Fruit fly (Drosophila melanogaster) whole organism, embryonic: ENCODE measurements around the gene tHMG1.

Experiments
- Ada2b ChIP-seq: fragments of 200-800 bp; sonication (Bioruptor generic); IDR thresholded peaks from 2 replicates; pipeline ENCODE4 v1.3.6; 2022; ENCODE audit warnings: missing biosample characterization, missing genetic modification characterization
- Aef1 ChIP-seq: fragments of 200-800 bp; sonication (Bioruptor generic); IDR thresholded peaks from 3 replicates; pipeline ENCODE4 v1.3.6; 2022; ENCODE audit warnings: missing biosample characterization, missing genetic modification characterization
- Atf-2 ChIP-seq: fragments of 200-800 bp; sonication (Bioruptor generic); optimal IDR thresholded peaks from 2 replicates; lab custom pipeline; 2016; ENCODE audit warnings: missing biosample characterization, missing genetic modification characterization
- Atf3 ChIP-seq: fragments of 200-800 bp; sonication (Bioruptor generic); optimal IDR thresholded peaks from 3 replicates; lab custom pipeline; 2016; ENCODE audit warnings: missing biosample characterization, missing genetic modification characterization
- C15 ChIP-seq: fragments of 200-800 bp; sonication (Bioruptor generic); IDR thresholded peaks from 3 replicates; pipeline ENCODE4 v1.3.6; 2022; ENCODE audit warnings: missing biosample characterization, missing genetic modification characterization
- CG10274 ChIP-seq: fragments of 200-800 bp; sonication (Bioruptor generic); optimal IDR thresholded peaks from 3 replicates; lab custom pipeline; 2017; ENCODE audit warnings: missing biosample characterization, mild to moderate bottlenecking, missing genetic modification characterization
- CG12071 ChIP-seq: fragments of 200-800 bp; sonication (Bioruptor generic); optimal IDR thresholded peaks from 3 replicates; lab custom pipeline; 2018; ENCODE audit warnings: missing biosample characterization, mild to moderate bottlenecking, missing genetic modification characterization
- CG12744 ChIP-seq: fragments of 200-800 bp; sonication (Bioruptor generic); optimal IDR thresholded peaks from 2 replicates; lab custom pipeline; 2016; ENCODE audit warnings: missing biosample characterization, missing genetic modification characterization
- CG14050 ChIP-seq: fragments of 200-800 bp; sonication (Bioruptor generic); IDR thresholded peaks from 3 replicates; pipeline ENCODE4 v1.3.6; 2022; ENCODE audit warnings: missing biosample characterization, missing genetic modification characterization
- CG15601 ChIP-seq: fragments of 200-800 bp; sonication (Bioruptor generic); optimal IDR thresholded peaks from 3 replicates; lab custom pipeline; 2019; ENCODE audit warnings: missing biosample characterization, mild to moderate bottlenecking, missing genetic modification characterization, moderate library complexity
- CG16815 ChIP-seq: fragments of 200-800 bp; sonication (Bioruptor generic); optimal IDR thresholded peaks from 3 replicates; lab custom pipeline; 2017; ENCODE audit warnings: missing biosample characterization, mild to moderate bottlenecking, missing genetic modification characterization
- CG17328 ChIP-seq: fragments of 200-800 bp; sonication (Bioruptor generic); IDR thresholded peaks from 2 replicates; pipeline ENCODE4 v1.3.6; 2022; ENCODE audit warnings: missing biosample characterization, missing genetic modification characterization
- CG17385 ChIP-seq: fragments of 200-800 bp; sonication (Bioruptor generic); optimal IDR thresholded peaks from 3 replicates; lab custom pipeline; 2018; ENCODE audit warnings: missing biosample characterization, mild to moderate bottlenecking, missing genetic modification characterization
- CG17912 ChIP-seq: fragments of 200-800 bp; sonication (Bioruptor generic); optimal IDR thresholded peaks from 2 replicates; lab custom pipeline; 2018; ENCODE audit warnings: missing biosample characterization, mild to moderate bottlenecking, missing genetic modification characterization
- CG2712 ChIP-seq: fragments of 200-800 bp; optimal IDR thresholded peaks from 3 replicates; lab custom pipeline; 2019; ENCODE audit warnings: missing biosample characterization, mild to moderate bottlenecking, missing genetic modification characterization, moderate library complexity
- CG3163 ChIP-seq: fragments of 200-800 bp; sonication (Bioruptor generic); optimal IDR thresholded peaks from 3 replicates; lab custom pipeline; 2016; ENCODE audit warnings: missing biosample characterization, missing genetic modification characterization
- CG3407 ChIP-seq: fragments of 200-800 bp; sonication (Bioruptor generic); optimal IDR thresholded peaks from 2 replicates; lab custom pipeline; 2018; ENCODE audit warnings: missing biosample characterization, mild to moderate bottlenecking, missing genetic modification characterization
- CG42726 ChIP-seq: fragments of 200-800 bp; sonication (Bioruptor generic); IDR thresholded peaks from 2 replicates; pipeline ENCODE4 v1.3.6; 2022; ENCODE audit warnings: missing biosample characterization, missing genetic modification characterization; ENCODE audit not compliant: partially characterized antibody
- CG4730 ChIP-seq: fragments of 200-800 bp; sonication (Bioruptor generic); IDR thresholded peaks from 2 replicates; pipeline ENCODE4 v1.3.6; 2022; ENCODE audit warnings: missing biosample characterization, missing genetic modification characterization
- CG6683 ChIP-seq: fragments of 200-800 bp; sonication (Bioruptor generic); optimal IDR thresholded peaks from 2 replicates; lab custom pipeline; 2017; ENCODE audit warnings: missing biosample characterization, mild to moderate bottlenecking, missing genetic modification characterization, missing genetic modification reagents
- CG6813 ChIP-seq: fragments of 200-800 bp; sonication (Bioruptor generic); optimal IDR thresholded peaks from 2 replicates; lab custom pipeline; 2017; ENCODE audit warnings: missing biosample characterization, missing genetic modification characterization, mild to moderate bottlenecking, moderate library complexity, missing genetic modification reagents
- CG7556 ChIP-seq: fragments of 200-800 bp; sonication (Bioruptor generic); optimal IDR thresholded peaks from 2 replicates; lab custom pipeline; 2017; ENCODE audit warnings: missing biosample characterization, mild to moderate bottlenecking, missing genetic modification characterization
- CG8388 ChIP-seq: fragments of 200-800 bp; sonication (Bioruptor generic); optimal IDR thresholded peaks from 2 replicates; lab custom pipeline; 2019; ENCODE audit warnings: missing biosample characterization, mild to moderate bottlenecking, missing genetic modification characterization, moderate library complexity
- CTCF ChIP-seq: fragments of 200-800 bp; sonication (Bioruptor generic); optimal IDR thresholded peaks from 2 replicates; lab custom pipeline; 2017; ENCODE audit warnings: missing biosample characterization, mild to moderate bottlenecking, missing genetic modification characterization, moderate library complexity
- ERR ChIP-seq: fragments of 200-800 bp; sonication (Bioruptor generic); optimal IDR thresholded peaks from 2 replicates; lab custom pipeline; 2016; ENCODE audit warnings: missing biosample characterization, missing genetic modification characterization
- Ets97D ChIP-seq: fragments of 200-800 bp; sonication (Bioruptor generic); optimal IDR thresholded peaks from 3 replicates; lab custom pipeline; 2016; ENCODE audit warnings: missing biosample characterization, missing genetic modification characterization
- HLH54F ChIP-seq: fragments of 200-800 bp; sonication (Bioruptor generic); optimal IDR thresholded peaks from 3 replicates; lab custom pipeline; 2016; ENCODE audit warnings: missing biosample characterization, missing genetic modification characterization
- Hr78 ChIP-seq, 2 experiments: fragments of 200-800 bp in 1 of 2; fragments of >200 bp in 1 of 2; sonication (Bioruptor generic) in 1 of 2; optimal IDR thresholded peaks; 2 replicates each; lab custom pipeline; 2017 to 2019; ENCODE audit warnings: missing biosample characterization in 2 of 2, missing genetic modification characterization in 2 of 2, mild to moderate bottlenecking in 1 of 2, moderate library complexity in 1 of 2
- NK7.1 ChIP-seq: fragments of 200-800 bp; sonication (Bioruptor generic); optimal IDR thresholded peaks from 3 replicates; lab custom pipeline; 2016; ENCODE audit warnings: missing biosample characterization, missing genetic modification characterization
- Scr ChIP-seq: fragments of 200-800 bp; sonication (Bioruptor generic); IDR thresholded peaks from 2 replicates; pipeline ENCODE4 v1.3.6; 2022; ENCODE audit warnings: missing biosample characterization, missing genetic modification characterization; ENCODE audit not compliant: partially characterized antibody
- Stat92E ChIP-seq, 3 experiments: fragments of >200 bp in 2 of 3; fragments of 200-800 bp in 1 of 3; sonication (Bioruptor generic) in 1 of 3; optimal IDR thresholded peaks; 2 replicates each; lab custom pipeline; 2017 to 2019; ENCODE audit warnings: missing biosample characterization in 3 of 3, missing genetic modification characterization in 3 of 3, mild to moderate bottlenecking in 1 of 3, moderate library complexity in 1 of 3
- al ChIP-seq: fragments of 200-800 bp; sonication (Bioruptor generic); IDR thresholded peaks from 2 replicates; pipeline ENCODE4 v1.3.6; 2022; ENCODE audit warnings: missing biosample characterization, missing genetic modification characterization
- ara ChIP-seq: fragments of 200-800 bp; sonication (Bioruptor generic); IDR thresholded peaks from 2 replicates; pipeline ENCODE4 v1.3.6; 2022; ENCODE audit warnings: missing biosample characterization, missing genetic modification characterization
- cato ChIP-seq: fragments of 200-800 bp; sonication (Bioruptor generic); optimal IDR thresholded peaks from 2 replicates; lab custom pipeline; 2016; ENCODE audit warnings: missing biosample characterization, missing genetic modification characterization, borderline replicate concordance
- dm ChIP-seq: fragments of 200-800 bp; sonication (Bioruptor generic); optimal IDR thresholded peaks from 3 replicates; lab custom pipeline; 2016; ENCODE audit warnings: missing biosample characterization, missing genetic modification characterization
- dmrt11E ChIP-seq: fragments of 200-800 bp; sonication (Bioruptor generic); optimal IDR thresholded peaks from 3 replicates; lab custom pipeline; 2018; ENCODE audit warnings: missing biosample characterization, mild to moderate bottlenecking, missing genetic modification characterization, moderate library complexity
- fd96Cb ChIP-seq: fragments of 200-800 bp; sonication (Bioruptor generic); optimal IDR thresholded peaks from 2 replicates; lab custom pipeline; 2018; ENCODE audit warnings: missing biosample characterization, mild to moderate bottlenecking, missing genetic modification characterization, moderate library complexity
- gem ChIP-seq: fragments of 200-800 bp; sonication (Bioruptor generic); optimal IDR thresholded peaks from 2 replicates; lab custom pipeline; 2019; ENCODE audit warnings: missing biosample characterization, mild to moderate bottlenecking, missing genetic modification characterization, moderate library complexity
- kni ChIP-seq: fragments of 200-800 bp; sonication (Bioruptor generic); optimal IDR thresholded peaks from 3 replicates; lab custom pipeline; 2017; ENCODE audit warnings: mild to moderate bottlenecking, missing biosample characterization, missing genetic modification reagents, missing genetic modification characterization
- knrl ChIP-seq: fragments of 200-800 bp; sonication (Bioruptor generic); IDR thresholded peaks from 3 replicates; pipeline ENCODE4 v1.3.6; 2022; ENCODE audit warnings: missing biosample characterization, missing genetic modification characterization; ENCODE audit not compliant: partially characterized antibody
- lmd ChIP-seq: fragments of 200-800 bp; sonication (Bioruptor generic); IDR thresholded peaks from 2 replicates; pipeline ENCODE4 v1.3.6; 2022; ENCODE audit warnings: missing biosample characterization, missing genetic modification characterization
- ranshi ChIP-seq: fragments of 200-800 bp; sonication (Bioruptor generic); IDR thresholded peaks from 2 replicates; pipeline ENCODE4 v1.3.6; 2022; ENCODE audit warnings: missing biosample characterization, missing genetic modification characterization
- row ChIP-seq: fragments of 200-800 bp; sonication (Bioruptor generic); IDR thresholded peaks from 3 replicates; pipeline ENCODE4 v1.3.6; 2022; ENCODE audit warnings: missing biosample characterization, missing genetic modification characterization
- schlank ChIP-seq: fragments of 200-800 bp; sonication (Bioruptor generic); optimal IDR thresholded peaks from 2 replicates; lab custom pipeline; 2018; ENCODE audit warnings: missing biosample characterization, mild to moderate bottlenecking, missing genetic modification characterization
- sens-2 ChIP-seq: fragments of 200-800 bp; sonication (Bioruptor generic); IDR thresholded peaks from 2 replicates; pipeline ENCODE4 v1.3.6; 2022; ENCODE audit warnings: missing biosample characterization, missing genetic modification characterization
- stwl ChIP-seq: fragments of 200-800 bp; sonication (Bioruptor generic); optimal IDR thresholded peaks from 3 replicates; lab custom pipeline; 2018; ENCODE audit warnings: missing biosample characterization, mild to moderate bottlenecking, missing genetic modification characterization, moderate library complexity
- tap ChIP-seq: fragments of 200-800 bp; optimal IDR thresholded peaks from 3 replicates; lab custom pipeline; 2019; ENCODE audit warnings: missing biosample characterization, mild to moderate bottlenecking, missing genetic modification characterization, moderate library complexity
- toy ChIP-seq: fragments of 200-800 bp; sonication (Bioruptor generic); IDR thresholded peaks from 2 replicates; pipeline ENCODE4 v1.3.6; 2022; ENCODE audit warnings: missing biosample characterization, missing genetic modification characterization
- tx ChIP-seq: fragments of 200-800 bp; sonication (Bioruptor generic); optimal IDR thresholded peaks from 2 replicates; lab custom pipeline; 2016; ENCODE audit warnings: missing biosample characterization, missing genetic modification characterization

tHMG1 gene

dm6 chr3R:22494523-22495309 lies 3.1 kb downstream of the tHMG1 start (continued):
- no peak for TF ChIP-seq CG12071 (GFP tag; lab: Kevin White, UChicago)
- TF ChIP-seq lmd (GFP tag; lab: Robert Waterston, UW): peak; percentile 52; the same call in 1 of the 2 replicates
- TF ChIP-seq gem: peak; percentile 69
- TF ChIP-seq ranshi (GFP tag; lab: Robert Waterston, UW): no peak
- peak; percentile 73 for TF ChIP-seq fd96Cb (tag; lab: Kevin White, UChicago)
- TF ChIP-seq Atf3 (GFP tag; lab: Kevin White, UChicago): no peak
- TF ChIP-seq stwl (tag; lab: Kevin White, UChicago): no peak
- TF ChIP-seq tx (GFP tag; lab: Kevin White, UChicago): no peak
- TF ChIP-seq CG17912 (GFP tag; lab: Kevin White, UChicago): no peak
- peak; percentile 53 for TF ChIP-seq CG7556 (GFP tag; lab: Kevin White, UChicago)
- TF ChIP-seq Hr78 (GFP tag; optimal IDR thresholded peaks at IDR 0.05; lab: Kevin White, UChicago): no peak
- TF ChIP-seq CG15601 (tag; lab: Kevin White, UChicago): no peak
- TF ChIP-seq toy: no peak
- no peak for TF ChIP-seq CTCF (GFP tag; lab: Kevin White, UChicago)
- peak; percentile 19 for TF ChIP-seq HLH54F
- no peak for TF ChIP-seq CG4730 (GFP tag; lab: Robert Waterston, UW)
- TF ChIP-seq CG8388 (GFP tag; lab: Kevin White, UChicago): no peak
- TF ChIP-seq ERR (GFP tag; lab: Kevin White, UChicago): no peak
- TF ChIP-seq Ets97D (GFP tag; lab: Kevin White, UChicago): no peak
- no peak for TF ChIP-seq CG12744 (GFP tag; lab: Kevin White, UChicago)
- no peak for TF ChIP-seq Stat92E (GFP tag; optimal IDR thresholded peaks at IDR 0.05; lab: Kevin White, UChicago)
- no peak for TF ChIP-seq NK7.1
- TF ChIP-seq C15 (GFP tag; lab: Robert Waterston, UW): no peak
- 0 out of 3 replicates have a peak, but pooled peaks have one; percentile 35 for TF ChIP-seq CG14050 (GFP tag; lab: Robert Waterston, UW)
- 0 out of 2 replicates have a peak, but pooled peaks have one; percentile 43 for TF ChIP-seq Ada2b
- no peak for TF ChIP-seq CG42726
- TF ChIP-seq CG6683 (GFP tag; lab: Kevin White, UChicago): peak; percentile 0
- TF ChIP-seq knrl (GFP tag; lab: Robert Waterston, UW): no peak
- TF ChIP-seq CG17328 (GFP tag; lab: Robert Waterston, UW): no peak
- peak; percentile 17 for TF ChIP-seq CG17385 (GFP tag; lab: Kevin White, UChicago)
- TF ChIP-seq CG3163 (GFP tag; lab: Kevin White, UChicago): no peak
- no peak for TF ChIP-seq cato (GFP tag; lab: Kevin White, UChicago)
- TF ChIP-seq row (GFP tag; lab: Robert Waterston, UW): peak; percentile 60
- TF ChIP-seq dm (GFP tag; lab: Kevin White, UChicago): no peak
- TF ChIP-seq Aef1 (GFP tag; lab: Robert Waterston, UW): peak; percentile 27; the same call in 1 of the 3 replicates
- TF ChIP-seq ara (GFP tag; lab: Robert Waterston, UW): no peak
- TF ChIP-seq schlank (tag; lab: Kevin White, UChicago): no peak
- TF ChIP-seq kni (GFP tag; lab: Kevin White, UChicago): peak; percentile 37
- no peak for TF ChIP-seq Atf-2
- no peak for TF ChIP-seq CG16815
- no peak for TF ChIP-seq CG3407
- TF ChIP-seq tap (tag; lab: Kevin White, UChicago): peak; percentile 36
- TF ChIP-seq CG6813: no peak
- TF ChIP-seq CG10274 (GFP tag; lab: Kevin White, UChicago): no peak
- TF ChIP-seq CG2712 (tag; lab: Kevin White, UChicago): no peak
- TF ChIP-seq dmrt11E: no peak
- peak; percentile 5; the same call in 1 of the 2 replicates for TF ChIP-seq al (GFP tag; lab: Robert Waterston, UW)
- TF ChIP-seq sens-2 (GFP tag; lab: Robert Waterston, UW): no peak
- TF ChIP-seq Scr (GFP tag; lab: Robert Waterston, UW): no peak
